Fruit fly (Drosophila melanogaster) whole organism, adult: ENCODE data around the gene Gas8.

ENCODE experiments used
- CG11617 ChIP-seq: fragments of 200-800 bp; sonication (Bioruptor generic); optimal IDR thresholded peaks from 2 replicates; lab custom pipeline; 2017; ENCODE audit warnings: mild to moderate bottlenecking, missing biosample characterization, missing genetic modification reagents, missing genetic modification characterization
- CG12768 ChIP-seq: fragments of 200-800 bp; sonication (Bioruptor generic); optimal IDR thresholded peaks from 2 replicates; lab custom pipeline; 2017; ENCODE audit warnings: missing biosample characterization, missing genetic modification characterization, mild to moderate bottlenecking, moderate library complexity, missing genetic modification reagents
- CG14711 ChIP-seq: fragments of 200-800 bp; sonication (Bioruptor generic); optimal IDR thresholded peaks from 2 replicates; lab custom pipeline; 2018; ENCODE audit warnings: missing biosample characterization, mild to moderate bottlenecking, missing genetic modification characterization, moderate library complexity
- CG1620 ChIP-seq: fragments of 200-800 bp; sonication (Bioruptor generic); optimal IDR thresholded peaks from 2 replicates; lab custom pipeline; 2016; ENCODE audit warnings: missing biosample characterization, missing genetic modification characterization
- CG33017 ChIP-seq: fragments of 200-800 bp; sonication (Bioruptor generic); optimal IDR thresholded peaks from 2 replicates; lab custom pipeline; 2018; ENCODE audit warnings: missing biosample characterization, mild to moderate bottlenecking, missing genetic modification characterization, moderate library complexity
- CG5204 ChIP-seq: fragments of 200-800 bp; sonication (Bioruptor generic); optimal IDR thresholded peaks from 2 replicates; lab custom pipeline; 2016; ENCODE audit warnings: missing biosample characterization, missing genetic modification characterization
- CG7045 ChIP-seq: fragments of 200-800 bp; sonication (Bioruptor generic); optimal IDR thresholded peaks from 2 replicates; lab custom pipeline; 2017; ENCODE audit warnings: missing biosample characterization, mild to moderate bottlenecking, missing genetic modification characterization
- CG7101 ChIP-seq: fragments of 200-800 bp; sonication (Bioruptor generic); optimal IDR thresholded peaks from 2 replicates; lab custom pipeline; 2018; ENCODE audit warnings: missing biosample characterization, mild to moderate bottlenecking, missing genetic modification characterization, moderate library complexity
- Clk ChIP-seq: fragments of 200-800 bp; sonication (Bioruptor generic); optimal IDR thresholded peaks from 2 replicates; lab custom pipeline; 2017; ENCODE audit warnings: missing biosample characterization, missing genetic modification characterization
- Crg-1 ChIP-seq: fragments of 200-800 bp; sonication (Bioruptor generic); optimal IDR thresholded peaks from 2 replicates; lab custom pipeline; 2016; ENCODE audit warnings: missing biosample characterization, missing genetic modification characterization
- Hr96 ChIP-seq: fragments of 200-800 bp; sonication (Bioruptor generic); optimal IDR thresholded peaks from 2 replicates; lab custom pipeline; 2016; ENCODE audit warnings: missing biosample characterization, missing genetic modification characterization
- Mnt ChIP-seq: fragments of 200-800 bp; sonication (Bioruptor generic); optimal IDR thresholded peaks from 2 replicates; lab custom pipeline; 2016; ENCODE audit warnings: missing biosample characterization, mild to moderate bottlenecking, missing genetic modification characterization
- bab1 ChIP-seq: fragments of 200-800 bp; sonication (Bioruptor generic); optimal IDR thresholded peaks from 3 replicates; lab custom pipeline; 2019; ENCODE audit warnings: missing biosample characterization, mild to moderate bottlenecking, missing genetic modification characterization, moderate library complexity
- cic ChIP-seq: fragments of 200-800 bp; sonication (Bioruptor generic); optimal IDR thresholded peaks from 2 replicates; lab custom pipeline; 2017; ENCODE audit warnings: missing biosample characterization, mild to moderate bottlenecking, missing genetic modification characterization, moderate library complexity
- cnc ChIP-seq, 2 experiments: fragments of >200 bp; optimal IDR thresholded peaks; 2 replicates each; lab custom pipeline; 2017
- kay ChIP-seq: fragments of 200-800 bp; sonication (Bioruptor generic); peaks from one replicate; lab custom pipeline; 2016; ENCODE audit warnings: missing biosample characterization, missing genetic modification characterization, borderline replicate concordance
- ovo ChIP-seq: fragments of 200-800 bp; sonication (Bioruptor generic); optimal IDR thresholded peaks from 2 replicates; lab custom pipeline; 2016; ENCODE audit warnings: missing biosample characterization, missing genetic modification characterization
- pad ChIP-seq: fragments of 200-800 bp; sonication (Bioruptor generic); optimal IDR thresholded peaks from 3 replicates; lab custom pipeline; 2017; ENCODE audit warnings: missing biosample characterization, missing genetic modification characterization, mild to moderate bottlenecking, moderate library complexity, missing genetic modification reagents
- tj ChIP-seq: fragments of 200-800 bp; sonication (Bioruptor generic); optimal IDR thresholded peaks from 3 replicates; lab custom pipeline; 2017; ENCODE audit warnings: missing biosample characterization, mild to moderate bottlenecking, missing genetic modification characterization, moderate library complexity
- toe ChIP-seq: fragments of 200-800 bp; sonication (Bioruptor generic); optimal IDR thresholded peaks from 2 replicates; lab custom pipeline; 2016; ENCODE audit warnings: missing biosample characterization, missing genetic modification characterization

The Gas8 gene

dm6 chrX:3443902-3444301 lies 60.7 kb downstream of the Gas8 start:
- no peak for TF ChIP-seq CG33017 (tag; lab: Kevin White, UChicago)
- no peak for TF ChIP-seq ovo (GFP tag; lab: Kevin White, UChicago)
- TF ChIP-seq bab1 (GFP tag; lab: Kevin White, UChicago), result no peak
- TF ChIP-seq tj, result no peak
- TF ChIP-seq CG7101, result no peak
- no peak for TF ChIP-seq Clk (GFP tag; lab: Kevin White, UChicago)
- TF ChIP-seq CG1620 (GFP tag; lab: Kevin White, UChicago), result no peak
- no peak for TF ChIP-seq CG11617 (GFP tag; lab: Kevin White, UChicago)
- no peak for TF ChIP-seq Mnt (GFP tag; lab: Kevin White, UChicago)
- TF ChIP-seq CG14711 (tag; lab: Kevin White, UChicago), result no peak
- TF ChIP-seq CG5204 (GFP tag; lab: Kevin White, UChicago), result no peak
- no peak for TF ChIP-seq Hr96
- no peak for TF ChIP-seq kay (GFP tag; lab: Kevin White, UChicago)
- TF ChIP-seq pad (GFP tag; lab: Kevin White, UChicago), result no peak
- TF ChIP-seq cic (GFP tag; lab: Kevin White, UChicago), result no peak
- TF ChIP-seq cnc (optimal IDR thresholded peaks at IDR 0.05; lab: Kevin White, UChicago), result no peak
- TF ChIP-seq Crg-1 (GFP tag; lab: Kevin White, UChicago), result no peak
- TF ChIP-seq CG12768, result no peak
- TF ChIP-seq CG7045 (GFP tag; lab: Kevin White, UChicago), result no peak
- no peak for TF ChIP-seq toe (GFP tag; lab: Kevin White, UChicago)

- peak; percentile 81 for TF ChIP-seq cic (GFP tag; lab: Kevin White, UChicago)
- TF ChIP-seq bab1 (GFP tag; lab: Kevin White, UChicago), result no peak
- no peak for TF ChIP-seq cnc (optimal IDR thresholded peaks at IDR 0.05; lab: Kevin White, UChicago)
- TF ChIP-seq CG1620 (GFP tag; lab: Kevin White, UChicago), result no peak
- no peak for TF ChIP-seq Crg-1 (GFP tag; lab: Kevin White, UChicago)
- TF ChIP-seq kay (GFP tag; lab: Kevin White, UChicago), result peak; percentile 76
- no peak for TF ChIP-seq CG33017 (tag; lab: Kevin White, UChicago)
- TF ChIP-seq Mnt (GFP tag; lab: Kevin White, UChicago), result peak; percentile 1
These were observed 62.0 kb downstream of the Gas8 start for dm6 chrX:3442543-3443207.
